Fruit fly (Drosophila melanogaster): ENCODE results near the gene MED18.

MED18 gene

DNA sequence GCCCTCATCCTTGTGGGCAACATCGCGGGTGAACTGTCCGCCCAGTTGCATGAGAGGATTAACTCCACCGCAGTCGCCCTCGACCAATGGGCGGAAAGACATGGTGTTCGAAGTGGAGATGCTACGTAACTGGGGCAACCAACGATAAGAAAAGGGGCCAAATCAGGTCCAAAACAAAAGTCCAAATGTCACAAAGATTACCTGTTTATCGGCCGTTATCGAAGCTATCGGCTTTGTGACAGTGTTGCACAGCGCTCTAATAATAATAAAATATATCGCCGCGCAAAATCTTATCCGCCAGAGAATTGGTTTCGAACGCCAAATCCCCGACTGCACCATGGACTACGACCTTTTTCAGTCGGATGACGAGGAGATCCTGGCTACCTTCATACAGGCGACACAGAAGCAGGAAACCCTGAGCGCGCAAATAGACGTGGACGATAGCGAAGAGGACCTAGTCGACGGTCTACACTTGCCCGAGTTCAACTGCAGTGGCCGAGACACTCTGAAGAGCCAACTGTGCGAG, 2.9 kb downstream of the MED18 start, which contains the start of the genes CG14803 and Pex5:
Gene CG14803 (plus strand): TSS at position 285 of the 526 bp plus-strand sequence.
Gene Pex5 (minus strand): TSS at position 476 of the 526 bp plus-strand sequence.
- TF ChIP-seq Sin3A (optimal IDR thresholded peaks at IDR 0.05) (no peak), Myc (optimal IDR thresholded peaks at IDR 0.05) (no peak), psq (optimal IDR thresholded peaks at IDR 0.05) (no peak), h (optimal IDR thresholded peaks at IDR 0.05) (no peak), ttk (optimal IDR thresholded peaks at IDR 0.05) (no peak), insv (optimal IDR thresholded peaks at IDR 0.05) (no peak)

DNA sequence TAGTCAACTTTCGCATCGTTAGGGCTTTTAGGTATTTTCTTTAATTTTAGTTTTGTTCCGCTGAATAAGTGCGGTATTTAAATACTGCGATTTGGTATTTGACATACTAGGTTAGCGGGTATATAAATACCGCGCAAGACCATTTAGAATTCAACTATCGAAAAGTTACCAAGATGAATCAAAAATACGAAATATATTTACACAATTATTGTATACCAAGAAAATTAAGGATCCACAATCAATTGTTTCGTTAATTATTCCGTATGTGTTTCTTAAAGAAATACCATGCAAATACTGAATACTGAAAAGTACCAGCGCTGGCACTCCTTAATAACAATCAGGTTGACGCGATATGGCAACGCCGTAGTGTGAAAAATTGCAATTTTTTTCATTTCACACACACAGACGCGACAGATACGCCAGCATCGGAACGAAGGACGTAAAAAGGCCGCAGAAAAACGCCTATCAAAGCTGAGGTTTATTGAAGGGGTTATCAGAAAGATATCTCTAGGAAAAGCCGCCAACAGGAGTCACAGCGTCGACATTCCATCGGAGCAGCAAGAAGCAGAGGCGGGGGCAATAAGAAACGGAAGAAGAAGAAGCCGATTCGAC, 7.9 kb downstream of the MED18 start, which contains the start of the genes Pgam5 and Vps26:
Gene Pgam5 (minus strand): TSS at position 51 of the 612 bp plus-strand sequence.
Gene Vps26 (plus strand): TSS at position 339 of the 612 bp plus-strand sequence.
- TF ChIP-seq h (optimal IDR thresholded peaks at IDR 0.05) (no peak), insv (optimal IDR thresholded peaks at IDR 0.05) (no peak), Myc (optimal IDR thresholded peaks at IDR 0.05) (no peak), ttk (optimal IDR thresholded peaks at IDR 0.05) (no peak), psq (optimal IDR thresholded peaks at IDR 0.05) (no peak), Sin3A (optimal IDR thresholded peaks at IDR 0.05) (no peak)

DNA sequence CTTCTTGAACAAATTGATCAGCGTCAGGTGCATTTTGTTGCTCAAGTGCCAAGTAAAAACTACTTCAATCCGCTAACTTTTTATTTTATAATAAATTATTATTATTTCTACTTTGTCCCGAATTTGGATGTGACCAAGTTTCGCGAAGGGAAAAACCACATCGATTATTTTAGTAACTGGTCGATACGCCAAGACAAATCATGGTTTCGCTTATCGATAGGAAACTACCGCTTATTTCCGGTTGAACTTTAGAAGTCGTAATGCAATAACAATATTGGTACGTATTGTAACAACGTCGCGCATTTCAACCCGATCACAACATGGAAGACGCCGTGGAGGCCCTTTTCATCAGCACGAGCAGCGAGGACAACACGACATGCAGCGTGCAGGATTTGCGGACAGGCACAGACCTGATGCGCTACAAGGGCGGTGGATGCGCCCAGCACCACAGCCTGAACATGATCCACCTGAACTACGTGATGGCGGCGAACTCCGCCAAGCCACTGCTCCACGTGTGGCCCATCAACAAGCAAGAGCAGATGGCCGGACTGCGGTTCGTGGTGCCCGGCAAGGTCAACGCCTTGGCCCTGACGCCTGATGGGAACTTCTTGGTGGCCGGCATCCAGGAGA, 11.5 kb downstream of the MED18 start, which contains the start of the genes CG14817 and CG14805:
Gene CG14817 (minus strand): TSS at position 164 of the 630 bp plus-strand sequence.
Gene CG14805 (plus strand): TSS at position 211 of the 630 bp plus-strand sequence.
- TF ChIP-seq insv (optimal IDR thresholded peaks at IDR 0.05), result no peak
- no peak for TF ChIP-seq Myc (optimal IDR thresholded peaks at IDR 0.05)
- no peak for TF ChIP-seq psq (optimal IDR thresholded peaks at IDR 0.05)
- TF ChIP-seq Sin3A (optimal IDR thresholded peaks at IDR 0.05), result no peak
- TF ChIP-seq ttk (optimal IDR thresholded peaks at IDR 0.05), result no peak
- no peak for TF ChIP-seq h (optimal IDR thresholded peaks at IDR 0.05)

DNA sequence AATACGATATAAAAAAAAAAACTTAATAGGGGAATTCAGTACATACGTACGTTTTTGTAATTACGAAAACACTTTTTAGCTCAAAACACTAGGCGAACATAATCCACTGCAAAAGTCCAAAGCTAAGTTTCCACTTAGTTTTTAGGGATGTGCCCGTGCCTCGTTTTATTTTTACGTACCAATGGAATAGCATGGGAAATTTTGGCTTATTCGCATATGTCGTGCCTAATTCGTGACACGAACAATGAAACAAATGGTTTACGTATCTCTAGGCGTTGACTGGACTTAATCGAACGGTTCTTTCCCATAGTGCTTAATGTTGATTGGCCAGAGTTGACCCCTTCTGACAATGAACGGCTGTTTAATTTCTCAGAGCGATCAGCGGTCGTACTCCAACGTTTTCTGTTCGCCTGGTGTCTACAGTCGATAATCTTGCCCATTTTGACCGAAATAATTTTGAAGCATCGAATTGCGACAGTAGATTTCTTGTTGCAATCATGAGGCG, 13.9 kb downstream of the MED18 start, which contains the start of gene CG14818:
Gene CG14818 (minus strand): TSS at position 169 of the 505 bp plus-strand sequence.
- TF ChIP-seq Sin3A (optimal IDR thresholded peaks at IDR 0.05) (no peak), h (optimal IDR thresholded peaks at IDR 0.05) (no peak), psq (optimal IDR thresholded peaks at IDR 0.05) (no peak)

DNA sequence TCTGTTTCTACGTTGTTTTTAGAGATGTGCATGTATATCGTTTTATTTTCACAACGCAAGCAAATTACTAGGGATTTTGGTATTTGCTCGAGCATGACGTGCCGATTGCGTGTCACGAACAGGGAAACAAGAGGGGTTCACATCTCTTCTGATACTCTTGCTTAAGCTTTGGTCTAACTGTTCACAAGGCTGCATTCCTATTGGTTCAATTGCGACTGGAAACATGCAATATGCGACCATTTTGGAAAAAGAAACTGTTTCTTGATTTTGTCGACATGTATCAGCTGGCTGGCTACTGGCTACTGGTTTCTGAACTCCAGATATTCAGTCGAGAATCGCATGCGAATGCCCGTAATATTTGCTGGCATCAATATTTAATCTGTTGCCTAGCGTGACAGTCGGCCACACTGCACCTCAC, 14.4 kb downstream of the MED18 start, which contains the start of gene Coa8:
Gene Coa8 (plus strand): TSS at position 144 of the 418 bp plus-strand sequence.
- TF ChIP-seq insv (optimal IDR thresholded peaks at IDR 0.05), result no peak

DNA sequence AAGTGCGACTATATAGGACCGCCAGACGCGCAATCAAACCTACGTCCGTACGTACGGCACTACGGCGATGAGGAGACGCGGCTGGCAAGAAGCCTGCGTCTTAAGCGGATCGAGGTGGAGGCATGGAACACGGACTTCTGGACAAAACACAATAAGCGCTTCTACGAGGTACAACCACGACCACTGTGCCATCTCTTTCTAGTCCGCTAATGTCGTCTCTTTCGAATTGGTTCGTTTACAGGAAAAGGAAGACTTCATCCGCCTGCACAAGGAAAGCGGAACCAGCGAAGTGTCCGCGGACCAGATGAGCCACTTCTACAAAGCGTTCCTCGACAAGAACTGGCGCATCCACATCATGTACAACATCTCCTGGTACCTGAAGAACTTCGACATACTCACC, 15.1 kb downstream of the MED18 start:
- TF ChIP-seq Sin3A (optimal IDR thresholded peaks at IDR 0.05), result no peak
- no peak for TF ChIP-seq h (optimal IDR thresholded peaks at IDR 0.05)
- TF ChIP-seq Myc (optimal IDR thresholded peaks at IDR 0.05), result no peak
- no peak for TF ChIP-seq insv (optimal IDR thresholded peaks at IDR 0.05)
- TF ChIP-seq psq (optimal IDR thresholded peaks at IDR 0.05), result no peak
- no peak for TF ChIP-seq ttk (optimal IDR thresholded peaks at IDR 0.05)

DNA sequence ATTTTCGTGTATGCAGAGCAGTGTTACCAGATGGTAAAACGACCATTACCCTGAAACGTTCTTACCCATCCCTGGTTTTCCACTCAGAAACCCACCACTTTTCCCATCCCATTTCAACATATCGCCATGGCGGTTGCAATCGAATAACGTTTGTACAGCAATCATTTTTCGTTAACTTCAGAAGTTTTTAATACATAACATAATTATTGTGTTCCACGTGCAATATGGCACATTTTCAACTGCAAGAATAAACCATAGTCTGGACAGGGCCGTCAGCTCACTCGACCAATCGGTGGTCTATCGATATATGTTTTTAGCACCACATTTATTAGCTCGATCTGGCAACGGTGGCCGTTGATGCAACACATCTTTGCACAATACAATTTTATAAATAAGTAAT, 24.2 kb downstream of the MED18 start, which contains the start of the genes trr and mRpL16:
Gene trr (minus strand): TSS at position 25 of the 400 bp plus-strand sequence.
Gene mRpL16 (plus strand): TSS at position 331 of the 400 bp plus-strand sequence.
- no peak for TF ChIP-seq psq (optimal IDR thresholded peaks at IDR 0.05)
- TF ChIP-seq Myc (optimal IDR thresholded peaks at IDR 0.05), result no peak
- no peak for TF ChIP-seq insv (optimal IDR thresholded peaks at IDR 0.05)
- no peak for TF ChIP-seq h (optimal IDR thresholded peaks at IDR 0.05)
- no peak for TF ChIP-seq Sin3A (optimal IDR thresholded peaks at IDR 0.05)
- no peak for TF ChIP-seq ttk (optimal IDR thresholded peaks at IDR 0.05)

DNA sequence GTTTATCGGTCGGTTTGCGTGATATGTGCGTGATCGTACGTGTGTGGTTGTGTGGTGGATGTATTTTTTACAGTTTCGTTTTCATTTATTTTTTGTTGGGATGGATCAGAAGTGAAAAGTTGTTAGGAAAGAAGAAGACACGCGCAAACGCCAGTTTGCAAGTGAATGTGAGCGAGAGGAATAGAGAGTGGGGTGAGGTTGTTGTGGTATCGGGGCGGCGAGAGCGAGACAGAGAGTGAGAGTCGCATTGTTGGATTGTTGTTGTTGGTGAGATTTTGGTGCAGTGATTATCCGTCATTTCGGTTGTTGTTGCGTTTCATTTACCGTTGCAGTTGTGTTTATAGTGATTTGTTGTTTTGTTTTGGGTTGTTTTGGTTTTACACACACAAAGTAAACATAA, 27.8 kb downstream of the MED18 start:
- no peak for TF ChIP-seq Sin3A (optimal IDR thresholded peaks at IDR 0.05)
- TF ChIP-seq Myc (optimal IDR thresholded peaks at IDR 0.05), result no peak

DNA sequence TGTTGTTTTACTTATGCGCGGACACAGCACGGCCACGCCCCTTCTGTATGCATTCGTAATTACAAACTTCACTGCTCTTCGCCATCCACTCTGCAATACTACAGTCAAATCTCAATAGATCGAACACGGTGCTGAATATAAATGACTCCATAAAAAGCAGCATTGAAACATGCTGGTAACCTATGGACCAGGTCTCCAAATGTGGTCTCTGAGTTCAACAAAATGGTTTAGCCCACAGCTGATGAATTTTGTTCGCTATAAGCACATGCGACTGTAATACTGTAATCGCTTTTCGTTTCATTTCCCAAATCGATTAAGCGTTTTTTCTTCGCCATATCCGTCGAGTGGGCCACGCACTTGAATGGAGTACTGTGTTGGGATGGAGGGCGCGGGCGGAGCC, 31.7 kb downstream of the MED18 start:
- TF ChIP-seq ttk (optimal IDR thresholded peaks at IDR 0.05) (no peak), Myc (optimal IDR thresholded peaks at IDR 0.05) (no peak), h (optimal IDR thresholded peaks at IDR 0.05) (no peak)

DNA sequence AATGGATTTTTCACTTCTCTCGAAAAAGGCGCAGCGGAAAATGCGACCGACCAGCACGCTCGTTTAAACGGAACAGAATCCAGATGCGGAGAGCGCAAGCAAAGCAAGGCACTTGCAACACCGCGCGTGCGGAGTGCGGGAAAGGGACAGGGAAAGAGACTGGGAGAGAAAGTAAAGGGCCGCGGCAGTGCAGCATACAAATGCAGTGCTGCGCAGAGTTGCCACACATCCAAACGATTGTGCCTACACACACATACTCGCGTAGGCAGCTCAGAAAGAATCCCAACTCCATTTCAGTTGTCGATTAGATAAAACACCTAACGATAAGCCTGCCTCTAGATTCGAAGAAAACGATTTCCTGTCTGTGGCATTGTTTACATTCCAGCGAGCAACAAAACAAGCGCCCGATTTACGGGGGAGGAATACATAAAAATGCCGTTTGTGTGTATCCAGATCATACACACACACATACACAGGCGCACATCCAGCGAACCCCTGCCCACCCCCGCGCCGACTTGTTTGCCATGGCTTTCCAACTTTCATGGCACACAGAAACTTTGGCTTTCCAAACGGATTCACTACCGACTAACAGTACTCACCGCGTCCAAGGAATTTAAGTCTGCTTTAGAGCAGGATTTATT, 33.9 kb downstream of the MED18 start:
- TF ChIP-seq insv (optimal IDR thresholded peaks at IDR 0.05) (no peak), psq (optimal IDR thresholded peaks at IDR 0.05) (no peak), ttk (optimal IDR thresholded peaks at IDR 0.05) (no peak), h (optimal IDR thresholded peaks at IDR 0.05) (no peak), Sin3A (optimal IDR thresholded peaks at IDR 0.05) (no peak), Myc (optimal IDR thresholded peaks at IDR 0.05) (no peak)

DNA sequence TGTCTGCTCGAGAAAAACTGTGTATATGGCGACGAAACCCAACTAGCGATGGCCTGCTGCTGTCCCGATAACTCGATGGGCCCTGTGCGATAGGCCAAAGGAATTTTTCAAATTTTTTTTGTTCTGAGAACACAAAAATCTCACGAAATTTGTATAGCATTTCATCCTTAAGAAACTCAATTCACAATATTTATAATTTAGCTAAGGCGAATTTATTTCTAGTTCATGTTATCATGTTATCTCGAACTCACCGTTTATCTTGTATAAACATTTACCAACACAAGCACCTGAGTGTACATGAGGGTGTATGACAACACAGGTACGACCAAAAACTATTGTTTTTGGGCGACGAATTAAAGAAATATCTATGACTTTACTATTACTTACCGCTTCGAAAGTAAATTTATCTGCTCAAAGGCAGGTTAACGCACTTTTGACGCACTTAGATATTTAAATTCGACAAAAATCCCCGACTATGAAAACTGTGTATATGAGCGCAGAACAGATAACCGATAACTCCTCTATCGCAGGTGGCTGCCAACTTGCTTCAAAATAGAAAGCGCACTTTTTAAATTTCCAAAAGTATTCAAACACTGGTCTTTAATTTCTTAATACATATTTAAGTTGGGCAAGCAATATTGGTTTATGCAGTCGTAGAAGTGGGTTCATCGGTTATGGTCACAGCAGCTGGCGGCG, 34.6 kb downstream of the MED18 start, which contains the start of gene arm:
Gene arm (minus strand): TSS at position 524 of the 696 bp plus-strand sequence.
- TF ChIP-seq insv (optimal IDR thresholded peaks at IDR 0.05) (no peak), Myc (optimal IDR thresholded peaks at IDR 0.05) (no peak), h (optimal IDR thresholded peaks at IDR 0.05) (no peak), psq (optimal IDR thresholded peaks at IDR 0.05) (no peak), Sin3A (optimal IDR thresholded peaks at IDR 0.05) (no peak), ttk (optimal IDR thresholded peaks at IDR 0.05) (no peak)

Measured in Kc167 (cell line).